Fruit fly (Drosophila melanogaster) Kc167 (cell line): ENCODE results near the gene Naa80.

Experiments used
- h ChIP-seq: fragments of >200 bp; optimal IDR thresholded peaks from 3 replicates; lab custom pipeline; 2018; ENCODE audit warnings: missing external identifiers
- psq ChIP-seq: fragments of >200 bp; optimal IDR thresholded peaks from 2 replicates; lab custom pipeline; 2017; ENCODE audit warnings: missing external identifiers

dm6 chr3R:9777941-9778360, 10.3 kb downstream of the Naa80 start, which contains the start of gene RpS29:
- TF ChIP-seq h (lab: Kevin White, UChicago) (no peak), psq (lab: Kevin White, UChicago) (no peak)
